Worm (Caenorhabditis elegans) whole organism, early embryonic: ENCODE data around the gene str-52.

Source experiments
- ama-1 ChIP-seq: fragments of 150-350 bp; optimal IDR thresholded peaks from 2 replicates; lab custom pipeline; 2014
- sea-1 ChIP-seq: fragments of 200-800 bp; sonication (Bioruptor generic); conservative IDR thresholded peaks from 2 replicates; pipeline ENCODE4 v1.3.6; 2022; ENCODE audit warnings: missing genetic modification characterization, missing compliant biosample characterization
- tbx-37 ChIP-seq: fragments of 200-800 bp; sonication (Bioruptor generic); conservative IDR thresholded peaks from 2 replicates; pipeline ENCODE4 v1.3.6; 2022; ENCODE audit warnings: missing genetic modification reagents, missing genetic modification characterization, missing compliant biosample characterization

DNA sequence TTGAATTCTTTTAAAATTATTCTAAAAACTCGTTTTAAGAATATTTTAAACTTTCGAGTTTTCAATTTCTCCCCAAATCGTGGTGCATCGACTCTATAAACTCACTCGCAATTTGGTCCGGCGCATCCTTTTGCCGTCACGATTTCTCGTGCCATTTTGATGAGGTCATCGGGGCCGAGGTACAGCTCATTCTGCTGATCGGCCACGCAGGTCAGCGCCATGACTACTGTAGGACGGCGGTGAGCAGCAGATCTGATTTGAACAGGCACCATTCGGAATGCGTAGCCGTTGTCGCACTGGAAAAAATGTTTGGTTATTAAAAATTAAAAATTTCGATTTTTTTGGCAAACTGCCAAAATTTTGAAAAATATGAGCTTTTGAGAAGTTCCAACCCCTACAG, 13.3 kb downstream of the str-52 start:
- TF ChIP-seq ama-1 (lab: Kevin White, UChicago) (no peak), sea-1 (GFP tag; lab: Robert Waterston, UW) (no peak), tbx-37 (no peak)
